Worm (Caenorhabditis elegans) whole organism, late embryonic: ENCODE measurements around the gene tag-267.

Experiments used
- C08G9.2 ChIP-seq: sonication (generic microtip); optimal IDR thresholded peaks from 2 replicates; lab custom pipeline; 2016; ENCODE audit warnings: mild to moderate bottlenecking, missing genetic modification characterization, moderate library complexity, missing compliant biosample characterization
- C38D4.7 ChIP-seq: fragments of 200-800 bp; sonication (Bioruptor generic); optimal IDR thresholded peaks from 2 replicates; lab custom pipeline; 2018; ENCODE audit warnings: mild to moderate bottlenecking, missing genetic modification characterization, moderate library complexity, missing compliant biosample characterization
- Y22D7AL.16 ChIP-seq: sonication (generic microtip); optimal IDR thresholded peaks from 2 replicates; lab custom pipeline; 2016; ENCODE audit warnings: missing genetic modification characterization, missing compliant biosample characterization
- ceh-18 ChIP-seq: sonication (generic microtip); optimal IDR thresholded peaks from 2 replicates; lab custom pipeline; 2016; ENCODE audit warnings: missing genetic modification characterization, missing compliant biosample characterization
- ceh-24 ChIP-seq: sonication (generic microtip); optimal IDR thresholded peaks from 2 replicates; lab custom pipeline; 2016; ENCODE audit warnings: mild to moderate bottlenecking, missing genetic modification characterization, missing compliant biosample characterization
- ceh-31 ChIP-seq: sonication (generic microtip); optimal IDR thresholded peaks from 2 replicates; lab custom pipeline; 2016; ENCODE audit warnings: missing genetic modification characterization, missing compliant biosample characterization
- ceh-34 ChIP-seq: sonication (generic microtip); optimal IDR thresholded peaks from 2 replicates; lab custom pipeline; 2016; ENCODE audit warnings: mild to moderate bottlenecking, missing genetic modification characterization, missing compliant biosample characterization
- ceh-45 ChIP-seq: fragments of 200-800 bp; sonication (Bioruptor generic); IDR thresholded peaks from 2 replicates; pipeline ENCODE4 v1.3.6; 2022; ENCODE audit warnings: missing genetic modification reagents, missing genetic modification characterization, missing compliant biosample characterization
- ceh-48 ChIP-seq: sonication (generic microtip); optimal IDR thresholded peaks from 2 replicates; lab custom pipeline; 2016; ENCODE audit warnings: missing genetic modification characterization, inconsistent platforms, missing compliant biosample characterization
- ceh-9 ChIP-seq: sonication (generic microtip); optimal IDR thresholded peaks from 2 replicates; lab custom pipeline; 2016; ENCODE audit warnings: mild to moderate bottlenecking, missing genetic modification characterization, inconsistent platforms, missing compliant biosample characterization
- dve-1 ChIP-seq: sonication (generic microtip); optimal IDR thresholded peaks from 2 replicates; lab custom pipeline; 2017; ENCODE audit warnings: antibody characterized with exemption, mild to moderate bottlenecking, missing genetic modification characterization, missing compliant biosample characterization
- elt-2 ChIP-seq: sonication (generic microtip); optimal IDR thresholded peaks from 2 replicates; lab custom pipeline; 2016; ENCODE audit warnings: missing genetic modification reagents, missing genetic modification characterization, missing compliant biosample characterization
- elt-4 ChIP-seq: sonication (generic microtip); optimal IDR thresholded peaks from 2 replicates; lab custom pipeline; 2016; ENCODE audit warnings: missing genetic modification characterization, missing compliant biosample characterization
- ets-4 ChIP-seq: sonication (generic microtip); optimal IDR thresholded peaks from 2 replicates; lab custom pipeline; 2016; ENCODE audit warnings: missing genetic modification characterization, missing compliant biosample characterization
- eyg-1 ChIP-seq: sonication (generic microtip); optimal IDR thresholded peaks from 2 replicates; lab custom pipeline; 2016; ENCODE audit warnings: missing genotype, missing genetic modification characterization, missing compliant biosample characterization
- fax-1 ChIP-seq: sonication (generic microtip); optimal IDR thresholded peaks from 2 replicates; lab custom pipeline; 2016; ENCODE audit warnings: missing genotype, missing genetic modification characterization, missing compliant biosample characterization
- gmeb-2 ChIP-seq: sonication (generic microtip); optimal IDR thresholded peaks from 2 replicates; lab custom pipeline; 2016; ENCODE audit warnings: missing genetic modification characterization, inconsistent platforms, missing compliant biosample characterization
- hlh-30 ChIP-seq: sonication (generic microtip); optimal IDR thresholded peaks from 2 replicates; lab custom pipeline; 2017; ENCODE audit warnings: antibody characterized with exemption, missing genetic modification characterization, missing compliant biosample characterization; ENCODE audit not compliant: insufficient read depth
- lin-11 ChIP-seq: fragments of 200-800 bp; sonication (Bioruptor generic); optimal IDR thresholded peaks from 2 replicates; lab custom pipeline; 2018; ENCODE audit warnings: mild to moderate bottlenecking, missing genetic modification characterization, missing compliant biosample characterization
- madf-2 ChIP-seq: sonication (generic microtip); optimal IDR thresholded peaks from 2 replicates; lab custom pipeline; 2017; ENCODE audit warnings: missing genetic modification characterization, missing compliant biosample characterization
- mec-3 ChIP-seq: sonication (generic microtip); optimal IDR thresholded peaks from 2 replicates; lab custom pipeline; 2016; ENCODE audit warnings: borderline replicate concordance, missing genetic modification characterization, missing compliant biosample characterization
- nfya-1 ChIP-seq: sonication (generic microtip); optimal IDR thresholded peaks from 2 replicates; lab custom pipeline; 2017; ENCODE audit warnings: missing genetic modification characterization, mild to moderate bottlenecking, missing compliant biosample characterization, antibody characterized with exemption, moderate library complexity
- pros-1 ChIP-seq: fragments of 150-350 bp; optimal IDR thresholded peaks from 2 replicates; lab custom pipeline; 2014; ENCODE audit warnings: missing biosample characterization, missing genetic modification reagents, missing genetic modification characterization
- ref-2 ChIP-seq: sonication (generic microtip); optimal IDR thresholded peaks from 2 replicates; lab custom pipeline; 2016; ENCODE audit warnings: missing genetic modification characterization, missing compliant biosample characterization
- rnt-1 ChIP-seq: sonication (generic microtip); optimal IDR thresholded peaks from 2 replicates; lab custom pipeline; 2016; ENCODE audit warnings: missing genetic modification characterization, missing compliant biosample characterization
- syd-9 ChIP-seq: sonication (generic microtip); optimal IDR thresholded peaks from 2 replicates; lab custom pipeline; 2016; ENCODE audit warnings: mild to moderate bottlenecking, missing genetic modification characterization, moderate library complexity, missing compliant biosample characterization
- tbx-2 ChIP-seq: sonication (generic microtip); optimal IDR thresholded peaks from 2 replicates; lab custom pipeline; 2016; ENCODE audit warnings: missing genetic modification characterization, missing compliant biosample characterization
- unc-3 ChIP-seq, 2 experiments: fragments of 200-800 bp in 1 of 2; sonication (Bioruptor generic) in 1 of 2; sonication (generic microtip) in 1 of 2; conservative IDR thresholded peaks in 1 of 2; optimal IDR thresholded peaks in 1 of 2; 2 replicates each; pipeline versions ENCODE4 v1.3.6 to Lab custom; 2016 to 2022; ENCODE audit warnings: missing compliant biosample characterization in 2 of 2, missing genetic modification characterization in 2 of 2, missing genetic modification reagents in 1 of 2
- unc-42 ChIP-seq: sonication (generic microtip); optimal IDR thresholded peaks from 2 replicates; lab custom pipeline; 2016; ENCODE audit warnings: missing genotype, missing genetic modification characterization, missing compliant biosample characterization
- unc-55 ChIP-seq: sonication (generic microtip); optimal IDR thresholded peaks from 2 replicates; lab custom pipeline; 2017; ENCODE audit warnings: missing biosample characterization, missing genetic modification reagents, missing genetic modification characterization
- zip-5 ChIP-seq: sonication (generic microtip); optimal IDR thresholded peaks from 2 replicates; lab custom pipeline; 2016; ENCODE audit warnings: missing genetic modification characterization, missing compliant biosample characterization

The tag-267 gene

DNA sequence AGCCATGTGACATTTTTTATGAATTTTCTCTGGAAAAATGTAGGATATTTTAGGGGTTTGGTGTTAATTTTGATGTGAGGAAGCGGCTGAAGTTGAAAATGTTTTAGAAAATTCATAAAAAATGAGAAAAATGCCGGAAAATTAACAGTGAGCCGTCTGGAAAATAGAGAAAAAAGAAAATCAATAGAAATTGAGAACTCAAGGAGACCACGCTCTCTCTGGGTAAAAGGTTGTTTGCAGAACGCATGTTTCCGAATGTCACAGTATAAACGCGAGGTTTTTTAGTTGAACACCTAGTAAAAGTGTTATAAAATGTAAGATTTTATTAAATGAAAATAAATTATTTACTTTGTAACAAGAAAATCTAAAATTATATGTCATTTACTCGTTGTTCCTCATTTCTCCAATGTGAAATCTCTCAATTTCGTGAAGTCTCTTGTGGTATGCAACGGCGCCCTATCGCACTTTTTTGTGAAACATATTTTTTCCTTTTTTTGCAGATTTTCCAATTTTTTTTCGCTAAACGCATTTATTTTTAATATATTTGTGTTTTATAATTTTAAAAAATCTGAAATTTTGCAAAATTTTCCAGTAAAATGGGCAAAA is at the start of gene tag-267, which contains the start of gene tag-266 (continued):
- TF ChIP-seq eyg-1 (peak; percentile 61), ets-4 (tag; lab: Kevin White, UChicago) (peak; percentile 89), madf-2 (tag; lab: Kevin White, UChicago) (peak; percentile 34), Y22D7AL.16 (tag; lab: Kevin White, UChicago) (peak; percentile 51), ceh-9 (tag; lab: Kevin White, UChicago) (no peak), ceh-45 (GFP tag; lab: Robert Waterston, UW) (no peak), mec-3 (tag; lab: Kevin White, UChicago) (peak; percentile 25), C08G9.2 (tag; lab: Kevin White, UChicago) (peak; percentile 84), ceh-31 (tag; lab: Kevin White, UChicago) (peak; percentile 95), C38D4.7 (GFP tag; lab: Kevin White, UChicago) (peak; percentile 53), elt-2 (peak; percentile 94), fax-1 (tag; lab: Kevin White, UChicago) (peak; percentile 93), elt-4 (tag; lab: Kevin White, UChicago) (no peak), zip-5 (tag; lab: Kevin White, UChicago) (peak; percentile 98), lin-11 (tag; lab: Kevin White, UChicago) (no peak), syd-9 (tag; lab: Kevin White, UChicago) (no peak), ceh-34 (tag; lab: Kevin White, UChicago) (peak; percentile 69)
- TF ChIP-seq, all 69 proteins: peak for 43

DNA sequence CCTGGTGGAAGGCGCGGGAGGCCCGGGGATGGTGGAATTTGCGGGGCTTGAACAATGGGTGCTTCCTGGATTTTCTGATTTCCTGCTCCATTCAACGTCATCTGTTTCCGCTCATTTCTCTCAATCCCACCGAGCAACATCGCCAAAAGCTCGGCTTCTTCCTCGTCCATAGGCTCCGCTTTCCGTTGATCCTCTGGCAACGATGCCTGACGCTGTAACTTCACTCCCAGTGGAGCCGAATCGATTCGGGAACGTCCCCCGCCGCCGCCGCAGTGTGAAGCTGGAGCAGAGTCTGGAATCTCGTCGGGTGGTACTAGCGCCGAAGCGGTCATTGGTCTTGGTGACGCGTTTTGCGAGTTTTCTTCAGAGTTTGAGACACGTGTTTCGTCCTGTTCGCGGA is 45.1 kb upstream of the tag-267 start:
- no peak for TF ChIP-seq ets-4 (tag; lab: Kevin White, UChicago)
- TF ChIP-seq ceh-45 (GFP tag; lab: Robert Waterston, UW) = no peak

DNA sequence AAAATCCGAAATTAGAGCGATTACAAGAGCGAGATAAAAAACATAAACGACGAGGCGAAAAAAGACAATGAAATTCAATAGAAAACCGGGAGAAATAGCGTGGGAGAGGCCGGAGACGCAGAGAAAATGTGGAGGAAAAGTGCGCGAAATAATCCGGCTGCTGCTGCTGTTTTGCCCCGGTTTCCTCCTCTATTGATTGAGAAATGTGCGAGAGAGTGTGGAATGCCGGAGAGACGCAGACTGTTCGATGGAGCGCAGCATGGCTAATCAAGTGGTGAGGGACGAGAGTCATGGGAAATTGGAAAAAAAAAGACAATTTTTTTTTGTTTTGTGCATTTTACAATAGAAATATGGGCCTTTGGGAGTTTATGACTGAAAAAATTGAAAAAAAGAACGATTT is 42.4 kb upstream of the tag-267 start:
- TF ChIP-seq ceh-34 (tag; lab: Kevin White, UChicago) (peak; percentile 50), rnt-1 (peak; percentile 32), zip-5 (tag; lab: Kevin White, UChicago) (no peak), lin-11 (tag; lab: Kevin White, UChicago) (no peak), unc-55 (GFP tag; lab: Kevin White, UChicago) (no peak), eyg-1 (peak; percentile 22), tbx-2 (tag; lab: Kevin White, UChicago) (peak; percentile 60), ceh-48 (peak; percentile 78), ceh-18 (tag; lab: Kevin White, UChicago) (peak; percentile 60), ceh-31 (tag; lab: Kevin White, UChicago) (peak; percentile 59), unc-42 (tag; lab: Kevin White, UChicago) (peak; percentile 96), nfya-1 (tag; lab: Kevin White, UChicago) (peak; percentile 63), ref-2 (tag; lab: Kevin White, UChicago) (peak; percentile 40), pros-1 (no peak), ets-4 (tag; lab: Kevin White, UChicago) (peak; percentile 18), dve-1 (tag; lab: Kevin White, UChicago) (no peak), hlh-30 (peak; percentile 42)

DNA sequence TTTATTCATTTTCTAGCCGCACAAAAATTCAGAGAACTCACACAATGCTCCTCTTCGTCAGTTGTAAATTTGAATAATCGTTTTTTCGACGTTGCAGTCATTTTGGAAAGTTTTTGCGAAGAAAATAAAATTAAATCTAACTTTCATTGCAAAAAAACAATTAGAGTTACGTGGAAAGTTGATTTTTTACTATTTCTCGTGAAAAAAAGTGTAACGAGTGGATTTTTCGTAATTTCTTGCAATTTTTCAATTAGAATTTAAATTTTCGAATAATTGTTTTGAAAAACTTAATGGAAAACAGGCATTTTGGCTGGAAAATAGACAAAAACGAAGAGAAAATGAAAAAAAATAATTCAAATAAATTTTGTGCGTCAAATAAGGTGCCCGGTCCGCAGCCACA is 41.9 kb upstream of the tag-267 start, which contains the start of gene Y55B1AR.2:
TSS of gene Y55B1AR.2 (minus strand) at position 101 of the 400 bp plus-strand sequence.
- TF ChIP-seq ceh-24 (tag; lab: Kevin White, UChicago) = no peak
- TF ChIP-seq gmeb-2 (tag; lab: Kevin White, UChicago) = no peak
- TF ChIP-seq fax-1 (tag; lab: Kevin White, UChicago) = no peak
- TF ChIP-seq unc-55 (GFP tag; lab: Kevin White, UChicago) = no peak
- TF ChIP-seq elt-2 = no peak

DNA sequence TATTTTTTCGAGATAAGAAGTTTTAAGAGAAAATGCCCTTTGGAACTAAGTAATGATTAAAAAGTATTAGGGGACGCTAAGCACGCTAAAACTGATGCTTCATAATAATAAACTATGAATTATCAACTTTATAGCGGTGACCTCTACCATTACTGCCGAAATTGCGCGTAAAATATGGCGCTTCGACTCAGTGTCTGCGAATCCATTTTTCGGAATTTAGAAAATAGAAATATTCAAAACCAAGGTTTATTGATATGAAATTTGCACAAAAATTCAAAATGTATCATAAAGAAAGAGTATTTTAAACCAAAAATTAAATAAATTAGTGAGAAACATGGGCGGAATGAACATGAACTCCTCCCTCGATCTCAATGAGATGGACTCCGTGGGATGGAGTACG is 41.3 kb upstream of the tag-267 start:
- TF ChIP-seq unc-3 (GFP tag; conservative IDR thresholded peaks at IDR 0.05; lab: Robert Waterston, UW) = no peak
- no peak for TF ChIP-seq unc-3 (tag; optimal IDR thresholded peaks at IDR 0.05; lab: Kevin White, UChicago)
- TF ChIP-seq, all 69 proteins: peak for 0
